Fruit fly (Drosophila melanogaster) whole organism, prepupa: ENCODE results near the gene CG43232.
A peak's percentile ranks its signal among the peaks of the same experiment; 100 is the strongest.

Source experiments
- Blimp-1 ChIP-seq: fragments of 200-800 bp; sonication (Bioruptor generic); optimal IDR thresholded peaks from 3 replicates; lab custom pipeline; 2017; ENCODE audit warnings: missing biosample characterization, missing genetic modification characterization, mild to moderate bottlenecking, moderate library complexity, missing genetic modification reagents
- CG10631 ChIP-seq: fragments of 200-800 bp; sonication (Bioruptor generic); optimal IDR thresholded peaks from 2 replicates; lab custom pipeline; 2016; ENCODE audit warnings: missing biosample characterization, missing genetic modification characterization
- CG10669 ChIP-seq: fragments of 200-800 bp; sonication (Bioruptor generic); optimal IDR thresholded peaks from 3 replicates; lab custom pipeline; 2018; ENCODE audit warnings: missing biosample characterization, mild to moderate bottlenecking, missing genetic modification characterization, moderate library complexity
- CG11294 ChIP-seq: fragments of 200-800 bp; sonication (Bioruptor generic); IDR thresholded peaks from 2 replicates; pipeline ENCODE4 v1.3.6; 2022; ENCODE audit warnings: missing biosample characterization, missing genetic modification characterization
- CG11762 ChIP-seq: fragments of 200-800 bp; sonication (Bioruptor generic); optimal IDR thresholded peaks from 3 replicates; lab custom pipeline; 2016; ENCODE audit warnings: missing biosample characterization, missing genetic modification characterization; ENCODE audit not compliant: insufficient read depth
- CG15336 ChIP-seq: fragments of 200-800 bp; sonication (Bioruptor generic); IDR thresholded peaks from 2 replicates; pipeline ENCODE4 v1.3.6; 2022; ENCODE audit warnings: missing biosample characterization, missing genetic modification characterization
- CG1621 ChIP-seq: fragments of 200-800 bp; sonication (Bioruptor generic); optimal IDR thresholded peaks from 3 replicates; lab custom pipeline; 2018; ENCODE audit warnings: missing biosample characterization, mild to moderate bottlenecking, missing genetic modification characterization
- CG3032 ChIP-seq: fragments of 200-800 bp; optimal IDR thresholded peaks from 2 replicates; lab custom pipeline; 2019; ENCODE audit warnings: missing biosample characterization, mild to moderate bottlenecking, missing genetic modification characterization, moderate library complexity
- CG31627 ChIP-seq: fragments of 200-800 bp; sonication (Bioruptor generic); optimal IDR thresholded peaks from 3 replicates; lab custom pipeline; 2016; ENCODE audit warnings: missing biosample characterization, missing genetic modification characterization
- CG32006 ChIP-seq: fragments of 200-800 bp; sonication (Bioruptor generic); optimal IDR thresholded peaks from 3 replicates; lab custom pipeline; 2017; ENCODE audit warnings: missing biosample characterization, mild to moderate bottlenecking, missing genetic modification characterization
- CG4318 ChIP-seq: fragments of 200-800 bp; sonication (Bioruptor generic); optimal IDR thresholded peaks from 3 replicates; lab custom pipeline; 2017; ENCODE audit warnings: missing biosample characterization, mild to moderate bottlenecking, missing genetic modification characterization
- CG6163 ChIP-seq: fragments of 200-800 bp; sonication (Bioruptor generic); IDR thresholded peaks from 3 replicates; pipeline ENCODE4 v1.3.6; 2022; ENCODE audit warnings: missing biosample characterization, missing genetic modification characterization
- CG6276 ChIP-seq: fragments of 200-800 bp; sonication (Bioruptor generic); optimal IDR thresholded peaks from 2 replicates; lab custom pipeline; 2017; ENCODE audit warnings: missing biosample characterization, mild to moderate bottlenecking, missing genetic modification characterization
- CG6792 ChIP-seq: fragments of 200-800 bp; sonication (Bioruptor generic); optimal IDR thresholded peaks from 3 replicates; lab custom pipeline; 2016; ENCODE audit warnings: missing biosample characterization, missing genetic modification characterization
- CG6808 ChIP-seq: fragments of 200-800 bp; sonication (Bioruptor generic); optimal IDR thresholded peaks from 3 replicates; lab custom pipeline; 2017; ENCODE audit warnings: missing biosample characterization, missing genetic modification characterization, mild to moderate bottlenecking, moderate library complexity, missing genetic modification reagents
- CG8119 ChIP-seq: fragments of 200-800 bp; sonication (Bioruptor generic); IDR thresholded peaks from 3 replicates; pipeline ENCODE4 v1.3.6; 2022; ENCODE audit warnings: missing biosample characterization, missing genetic modification characterization
- Eip75B ChIP-seq: fragments of 200-800 bp; sonication (Bioruptor generic); optimal IDR thresholded peaks from 3 replicates; lab custom pipeline; 2016; ENCODE audit warnings: missing biosample characterization, missing genetic modification characterization
- Eip78C ChIP-seq: fragments of 200-800 bp; sonication (Bioruptor generic); peaks from one replicate; lab custom pipeline; 2016; ENCODE audit warnings: missing biosample characterization, missing genetic modification characterization
- Eip93F ChIP-seq: fragments of 200-800 bp; sonication (Bioruptor generic); optimal IDR thresholded peaks from 2 replicates; lab custom pipeline; 2016; ENCODE audit warnings: missing biosample characterization, mild to moderate bottlenecking, missing genetic modification characterization
- Ets96B ChIP-seq: fragments of 200-800 bp; optimal IDR thresholded peaks from 2 replicates; lab custom pipeline; 2019; ENCODE audit warnings: missing biosample characterization, mild to moderate bottlenecking, missing genetic modification characterization, moderate library complexity
- Gug ChIP-seq: fragments of 200-800 bp; sonication (Bioruptor generic); IDR thresholded peaks from 2 replicates; pipeline ENCODE4 v1.3.6; 2022; ENCODE audit warnings: missing biosample characterization, missing genetic modification characterization
- Hr38 ChIP-seq: sonication (Bioruptor generic); optimal IDR thresholded peaks from 2 replicates; lab custom pipeline; 2016; ENCODE audit warnings: missing biosample characterization, missing genetic modification characterization
- Hr39 ChIP-seq: fragments of 200-800 bp; sonication (Bioruptor generic); optimal IDR thresholded peaks from 2 replicates; lab custom pipeline; 2016; ENCODE audit warnings: missing biosample characterization, missing genetic modification characterization
- Lpt ChIP-seq: fragments of 200-800 bp; sonication (Bioruptor generic); optimal IDR thresholded peaks from 3 replicates; lab custom pipeline; 2016; ENCODE audit warnings: missing biosample characterization, missing genetic modification characterization
- OdsH ChIP-seq: fragments of 200-800 bp; sonication (Bioruptor generic); optimal IDR thresholded peaks from 3 replicates; lab custom pipeline; 2016; ENCODE audit warnings: missing biosample characterization, missing genetic modification characterization
- Sox14 ChIP-seq: fragments of 200-800 bp; sonication (Bioruptor generic); optimal IDR thresholded peaks from 3 replicates; lab custom pipeline; 2016; ENCODE audit warnings: missing biosample characterization, missing genetic modification characterization
- Sox15 ChIP-seq: fragments of 200-800 bp; sonication (Bioruptor generic); optimal IDR thresholded peaks from 3 replicates; lab custom pipeline; 2016; ENCODE audit warnings: missing biosample characterization, missing genetic modification characterization
- achi ChIP-seq: fragments of 200-800 bp; sonication (Bioruptor generic); optimal IDR thresholded peaks from 3 replicates; lab custom pipeline; 2016; ENCODE audit warnings: missing biosample characterization, missing genetic modification characterization
- acj6 ChIP-seq: fragments of 200-800 bp; sonication (Bioruptor generic); optimal IDR thresholded peaks from 3 replicates; lab custom pipeline; 2016; ENCODE audit warnings: missing biosample characterization, missing genetic modification characterization
- cyc ChIP-seq: fragments of 200-800 bp; sonication (Bioruptor generic); optimal IDR thresholded peaks from 3 replicates; lab custom pipeline; 2016; ENCODE audit warnings: missing biosample characterization, missing genetic modification characterization
- dac ChIP-seq: fragments of 200-800 bp; sonication (Bioruptor generic); optimal IDR thresholded peaks from 2 replicates; lab custom pipeline; 2017; ENCODE audit warnings: missing biosample characterization, mild to moderate bottlenecking, missing genetic modification characterization
- eg ChIP-seq: fragments of 200-800 bp; sonication (Bioruptor generic); IDR thresholded peaks from 3 replicates; pipeline ENCODE4 v1.3.6; 2022; ENCODE audit warnings: missing biosample characterization, missing genetic modification characterization
- esn ChIP-seq: fragments of 200-800 bp; sonication (Bioruptor generic); optimal IDR thresholded peaks from 2 replicates; lab custom pipeline; 2016; ENCODE audit warnings: missing biosample characterization, mild to moderate bottlenecking, missing genetic modification characterization, moderate library complexity
- fd59A ChIP-seq: fragments of 200-800 bp; sonication (Bioruptor generic); optimal IDR thresholded peaks from 2 replicates; lab custom pipeline; 2017; ENCODE audit warnings: missing biosample characterization, mild to moderate bottlenecking, missing genetic modification characterization, missing genetic modification reagents
- fd85E ChIP-seq: fragments of 200-800 bp; sonication (Bioruptor generic); optimal IDR thresholded peaks from 3 replicates; lab custom pipeline; 2016; ENCODE audit warnings: missing biosample characterization, missing genetic modification characterization
- lz ChIP-seq: fragments of 200-800 bp; sonication (Bioruptor generic); optimal IDR thresholded peaks from 3 replicates; lab custom pipeline; 2016; ENCODE audit warnings: missing biosample characterization, missing genetic modification characterization
- net ChIP-seq: fragments of 200-800 bp; sonication (Bioruptor generic); optimal IDR thresholded peaks from 3 replicates; lab custom pipeline; 2016; ENCODE audit warnings: missing biosample characterization, missing genetic modification characterization
- salr ChIP-seq, 2 experiments: fragments of 200-800 bp; sonication (Bioruptor generic); optimal IDR thresholded peaks; 3 replicates each; lab custom pipeline; 2016 to 2018; ENCODE audit warnings: missing biosample characterization in 2 of 2, missing genetic modification characterization in 2 of 2, mild to moderate bottlenecking in 1 of 2
- spab ChIP-seq: fragments of 200-800 bp; sonication (Bioruptor generic); optimal IDR thresholded peaks from 2 replicates; lab custom pipeline; 2017; ENCODE audit warnings: missing biosample characterization, mild to moderate bottlenecking, missing genetic modification characterization, missing genetic modification reagents
- ss ChIP-seq, 2 experiments: fragments of 200-800 bp; sonication (Bioruptor generic); optimal IDR thresholded peaks; 2 replicates in 1 of 2; 3 replicates in 1 of 2; lab custom pipeline; 2017 to 2018; ENCODE audit warnings: mild to moderate bottlenecking in 2 of 2, missing biosample characterization in 2 of 2, missing genetic modification characterization in 2 of 2, moderate library complexity in 1 of 2
- svp ChIP-seq: fragments of 200-800 bp; sonication (Bioruptor generic); peaks from one replicate; lab custom pipeline; 2016; ENCODE audit warnings: missing biosample characterization, missing genetic modification characterization

Gene CG43232

dm6 chr2L:6945088-6945487 lies 13.2 kb downstream of the CG43232 start, which contains the start of gene Fgop2:
TSS of gene Fgop2 (minus strand) at chr2L:6945289.
- TF ChIP-seq salr (GFP tag; optimal IDR thresholded peaks at IDR 0.05; lab: Kevin White, UChicago) (no peak), ss (GFP tag; optimal IDR thresholded peaks at IDR 0.05; lab: Kevin White, UChicago) (no peak), Sox14 (peak; percentile 40), achi (GFP tag; lab: Kevin White, UChicago) (peak; percentile 64)

- peak; percentile 34 for TF ChIP-seq Sox14
- TF ChIP-seq CG3032 (tag; lab: Kevin White, UChicago): no peak
- TF ChIP-seq CG6276: no peak
- peak; percentile 9 for TF ChIP-seq Hr39 (GFP tag; lab: Kevin White, UChicago)
- no peak for TF ChIP-seq Blimp-1 (GFP tag; lab: Kevin White, UChicago)
- 0 out of 3 replicates have a peak, but pooled peaks have one; percentile 20 for TF ChIP-seq CG6163 (GFP tag; lab: Robert Waterston, UW)
- TF ChIP-seq Eip78C (GFP tag; lab: Kevin White, UChicago): peak; percentile 80
Observed at dm6 chr2L:6948540-6948942, 16.6 kb downstream of the CG43232 start, which contains the start of gene ihog. TSS of gene ihog (minus strand) at chr2L:6948808.

dm6 chr2L:6950096-6950495 lies 18.2 kb downstream of the CG43232 start, which contains the start of the genes Gas41 and SA1:
TSS of gene Gas41 (minus strand) at chr2L:6950207.
TSS of gene SA1 (plus strand) at chr2L:6950421.
- TF ChIP-seq CG6808 (GFP tag; lab: Kevin White, UChicago) (no peak), Hr38 (GFP tag; lab: Kevin White, UChicago) (no peak), Sox15 (GFP tag; lab: Kevin White, UChicago) (peak; percentile 41), CG6792 (GFP tag; lab: Kevin White, UChicago) (peak; percentile 27), lz (peak; percentile 78), CG11294 (GFP tag; lab: Robert Waterston, UW) (peak; percentile 69; the same call in 1 of the 2 replicates), dac (GFP tag; lab: Kevin White, UChicago) (no peak), Eip75B (no peak), fd85E (no peak), Lpt (no peak), CG10631 (GFP tag; lab: Kevin White, UChicago) (peak; percentile 89), eg (GFP tag; lab: Robert Waterston, UW) (peak; percentile 80; the same call in 2 of the 3 replicates), esn (GFP tag; lab: Kevin White, UChicago) (peak; percentile 87), Eip93F (GFP tag; lab: Kevin White, UChicago) (peak; percentile 65), CG8119 (GFP tag; lab: Robert Waterston, UW) (peak; percentile 81), CG11762 (GFP tag; lab: Kevin White, UChicago) (peak; percentile 29), CG32006 (GFP tag; lab: Kevin White, UChicago) (no peak), CG31627 (GFP tag; lab: Kevin White, UChicago) (peak; percentile 29), CG1621 (tag; lab: Kevin White, UChicago) (peak; percentile 32), Ets96B (tag; lab: Kevin White, UChicago) (no peak), Gug (GFP tag; lab: Robert Waterston, UW) (peak; percentile 80), Blimp-1 (GFP tag; lab: Kevin White, UChicago) (no peak), fd59A (GFP tag; lab: Kevin White, UChicago) (peak; percentile 57), net (GFP tag; lab: Kevin White, UChicago) (no peak), OdsH (GFP tag; lab: Kevin White, UChicago) (peak; percentile 92), CG15336 (GFP tag; lab: Robert Waterston, UW) (peak; percentile 75), svp (GFP tag; lab: Kevin White, UChicago) (no peak), CG10669 (GFP tag; lab: Kevin White, UChicago) (no peak), spab (GFP tag; lab: Kevin White, UChicago) (no peak), CG3032 (tag; lab: Kevin White, UChicago) (peak; percentile 90), salr (GFP tag; optimal IDR thresholded peaks at IDR 0.05; lab: Kevin White, UChicago) (peak in 1 of 2 experiments; percentile 13), Sox14 (no peak), cyc (GFP tag; lab: Kevin White, UChicago) (no peak), acj6 (GFP tag; lab: Kevin White, UChicago) (no peak), achi (GFP tag; lab: Kevin White, UChicago) (no peak), CG4318 (GFP tag; lab: Kevin White, UChicago) (no peak)
